Fruit fly (Drosophila melanogaster): Measurements from ENCODE around the gene CG14445.

The CG14445 gene

DNA sequence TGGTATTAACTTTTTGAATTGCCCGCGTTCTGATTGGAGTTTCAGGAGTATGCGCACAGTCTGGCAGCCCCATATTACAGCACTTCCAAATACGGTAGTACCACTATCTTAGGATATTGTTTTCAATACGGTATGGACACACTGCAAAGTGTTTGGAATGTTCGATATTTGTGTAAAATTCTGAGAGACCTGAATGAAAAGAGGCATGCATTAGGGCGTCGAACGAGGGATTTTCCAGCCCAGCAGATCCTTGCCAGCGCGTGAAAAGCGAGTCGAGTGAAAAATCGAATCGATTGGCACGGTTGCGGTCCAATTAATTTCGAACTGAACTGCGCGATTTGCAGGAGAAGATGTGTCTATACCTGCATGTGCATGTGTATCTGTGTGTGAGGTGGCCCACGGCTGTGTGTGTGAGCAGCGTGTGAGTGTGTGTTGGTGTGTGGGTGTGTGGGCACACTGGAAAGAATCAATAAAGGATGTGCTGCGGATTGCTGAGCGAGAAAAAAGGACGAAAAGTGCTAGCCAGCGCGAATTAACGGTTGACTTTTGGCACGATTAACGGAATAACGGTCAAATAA lies 11.6 kb upstream of the CG14445 start, which contains the start of gene dtn (continued):
- TF ChIP-seq phol (tag; optimal IDR thresholded peaks at IDR 0.05) (no peak), h (optimal IDR thresholded peaks at IDR 0.05) (no peak), slbo (GFP tag; IDR thresholded peaks at IDR 0.05) (no peak), Dad (GFP tag; optimal IDR thresholded peaks at IDR 0.05) (no peak), cg (GFP tag; optimal IDR thresholded peaks at IDR 0.05) (peak; percentile 97), twi (tag; optimal IDR thresholded peaks at IDR 0.05) (no peak), stc (GFP tag; IDR thresholded peaks at IDR 0.05) (no peak), CG1233 (GFP tag; optimal IDR thresholded peaks at IDR 0.05) (no peak), Atf3 (GFP tag; optimal IDR thresholded peaks at IDR 0.05) (no peak), unpg (GFP tag; optimal IDR thresholded peaks at IDR 0.05) (no peak), CG5953 (GFP tag; IDR thresholded peaks at IDR 0.05) (no peak), Hey (tag; optimal IDR thresholded peaks at IDR 0.05) (no peak), H2.0 (GFP tag; IDR thresholded peaks at IDR 0.05) (no peak), CG34422 (GFP tag; IDR thresholded peaks at IDR 0.05) (0 out of 3 replicates have a peak, but pooled peaks have one; percentile 27), mirr (GFP tag; optimal IDR thresholded peaks at IDR 0.05) (no peak), CG7556 (GFP tag; optimal IDR thresholded peaks at IDR 0.05) (no peak), Dp (GFP tag; optimal IDR thresholded peaks at IDR 0.05) (peak; percentile 82), ttk (GFP tag; IDR thresholded peaks at IDR 0.05) (no peak), gcm2 (GFP tag; optimal IDR thresholded peaks at IDR 0.05) (no peak), vnd (GFP tag; IDR thresholded peaks at IDR 0.05; ENCODE audit: partially characterized antibody) (no peak), CG11560 (tag; IDR thresholded peaks at IDR 0.05) (no peak), Ssrp (tag; optimal IDR thresholded peaks at IDR 0.05) (no peak), grau (tag; optimal IDR thresholded peaks at IDR 0.05) (no peak), CG14710 (tag; optimal IDR thresholded peaks at IDR 0.05) (peak; percentile 99), CG9797 (GFP tag; optimal IDR thresholded peaks at IDR 0.05) (peak; percentile 59), Sin3A (optimal IDR thresholded peaks at IDR 0.05) (peak; percentile 50), Ada2b (GFP tag; IDR thresholded peaks at IDR 0.05) (no peak), insv (GFP tag; optimal IDR thresholded peaks at IDR 0.05) (peak; percentile 79 to 95), CG18011 (GFP tag; optimal IDR thresholded peaks at IDR 0.05) (no peak), Doc3 (GFP tag; IDR thresholded peaks at IDR 0.05; ENCODE audit: partially characterized antibody) (no peak), grn (GFP tag; optimal IDR thresholded peaks at IDR 0.05) (no peak), MBD-R2 (GFP tag; IDR thresholded peaks at IDR 0.05) (peak; percentile 54; the same call in 1 of the 2 replicates), psq (GFP tag; optimal IDR thresholded peaks at IDR 0.05) (no peak), CG13287 (GFP tag; IDR thresholded peaks at IDR 0.05; ENCODE audit: partially characterized antibody) (0 out of 2 replicates have a peak, but pooled peaks have one; percentile 44), MESR4 (GFP tag; optimal IDR thresholded peaks at IDR 0.05) (peak; percentile 95), Sry-δ (GFP tag; optimal IDR thresholded peaks at IDR 0.05) (peak; percentile 28), lola (GFP tag; optimal IDR thresholded peaks at IDR 0.05) (no peak), wdn (GFP tag; IDR thresholded peaks at IDR 0.05) (no peak), CG17186 (GFP tag; optimal IDR thresholded peaks at IDR 0.05) (no peak), CG6683 (GFP tag; optimal IDR thresholded peaks at IDR 0.05) (no peak), CG2678 (tag; optimal IDR thresholded peaks at IDR 0.05) (no peak), stwl (tag; optimal IDR thresholded peaks at IDR 0.05) (peak; percentile 18), Nf-YB (GFP tag; optimal IDR thresholded peaks at IDR 0.05) (no peak), CG17361 (GFP tag; IDR thresholded peaks at IDR 0.05) (no peak), dimm (GFP tag; IDR thresholded peaks at IDR 0.05) (no peak), Fer1 (GFP tag; optimal IDR thresholded peaks at IDR 0.05) (peak; percentile 33), CG8290 (GFP tag; optimal IDR thresholded peaks at IDR 0.05) (no peak), CG8290 (tag; optimal IDR thresholded peaks at IDR 0.05) (no peak), BEAF-32 (GFP tag; optimal IDR thresholded peaks at IDR 0.05) (peak; percentile 51), unc-4 (GFP tag; IDR thresholded peaks at IDR 0.05; ENCODE audit: partially characterized antibody) (0 out of 2 replicates have a peak, but pooled peaks have one; percentile 28), fd64A (GFP tag; optimal IDR thresholded peaks at IDR 0.05) (no peak)

Measured in whole organism, embryonic.